Worm (Caenorhabditis elegans) whole organism, L1 larva: ENCODE measurements around the gene lag-2.

Source experiments
- C16A3.4 ChIP-seq: fragments of 150-350 bp; optimal IDR thresholded peaks from 2 replicates; lab custom pipeline; 2014; ENCODE audit warnings: missing biosample characterization, missing genetic modification characterization
- F16B12.6 ChIP-seq: fragments of 150-350 bp; optimal IDR thresholded peaks from 2 replicates; lab custom pipeline; 2014; ENCODE audit warnings: missing biosample characterization, missing genetic modification characterization
- aha-1 ChIP-seq: fragments of 150-350 bp; optimal IDR thresholded peaks from 2 replicates; lab custom pipeline; 2014; ENCODE audit warnings: missing biosample characterization, missing genetic modification characterization
- blmp-1 ChIP-seq: fragments of 150-350 bp; optimal IDR thresholded peaks from 2 replicates; lab custom pipeline; 2014; ENCODE audit warnings: missing biosample characterization, missing genetic modification characterization
- ceh-90 ChIP-seq: sonication (generic microtip); optimal IDR thresholded peaks from 2 replicates; lab custom pipeline; 2016; ENCODE audit warnings: missing genetic modification characterization, missing compliant biosample characterization
- dpl-1 ChIP-seq, 3 experiments: fragments of 150-350 bp in 2 of 3; sonication (generic microtip) in 1 of 3; optimal IDR thresholded peaks; 2 replicates each; lab custom pipeline; 2014 to 2017; ENCODE audit warnings: missing biosample characterization in 3 of 3, missing genetic modification characterization in 3 of 3, missing genetic modification reagents in 3 of 3
- dsc-1 ChIP-seq: sonication (generic microtip); optimal IDR thresholded peaks from 2 replicates; lab custom pipeline; 2016; ENCODE audit warnings: mild to moderate bottlenecking, missing genetic modification characterization, missing compliant biosample characterization
- efl-1 ChIP-seq, 4 experiments: fragments of 150-350 bp; optimal IDR thresholded peaks in 3 of 4; peaks in 1 of 4; 1 replicate in 1 of 4; 2 replicates in 3 of 4; lab custom pipeline; 2014; ENCODE audit warnings: missing biosample characterization in 2 of 4, missing genetic modification characterization in 2 of 4, missing genetic modification reagents in 2 of 4
- elt-2 ChIP-seq: sonication (generic microtip); optimal IDR thresholded peaks from 2 replicates; lab custom pipeline; 2016; ENCODE audit warnings: missing genetic modification characterization, mild to moderate bottlenecking, inconsistent platforms, missing compliant biosample characterization, missing genetic modification reagents
- elt-3 ChIP-seq, 6 experiments: fragments of 150-350 bp in 1 of 6; sonication (generic microtip); optimal IDR thresholded peaks; 2 replicates each; lab custom pipeline; 2017 to 2018; ENCODE audit warnings: missing biosample characterization in 6 of 6, missing genetic modification characterization in 6 of 6, inconsistent platforms in 1 of 6
- grh-1 ChIP-seq: fragments of 200-800 bp; sonication (Bioruptor generic); IDR thresholded peaks from 2 replicates; pipeline ENCODE4 v1.3.6; 2022; ENCODE audit warnings: missing genetic modification reagents, missing genetic modification characterization, missing compliant biosample characterization
- hlh-17 ChIP-seq: fragments of 200-800 bp; sonication (Bioruptor generic); optimal IDR thresholded peaks from 2 replicates; lab custom pipeline; 2018; ENCODE audit warnings: missing genetic modification characterization, mild to moderate bottlenecking, missing compliant biosample characterization, moderate library complexity, borderline replicate concordance
- hpl-2 ChIP-seq: fragments of 150-350 bp; optimal IDR thresholded peaks from 2 replicates; lab custom pipeline; 2014; ENCODE audit warnings: missing biosample characterization, missing genetic modification reagents, missing genetic modification characterization
- irx-1 ChIP-seq: sonication (generic microtip); optimal IDR thresholded peaks from 2 replicates; lab custom pipeline; 2016; ENCODE audit warnings: missing genetic modification characterization, missing compliant biosample characterization
- lin-14 ChIP-seq: fragments of 200-800 bp; sonication (Bioruptor generic); optimal IDR thresholded peaks from 2 replicates; lab custom pipeline; 2018; ENCODE audit warnings: mild to moderate bottlenecking, missing genetic modification characterization, moderate library complexity, missing compliant biosample characterization
- lin-15B ChIP-seq: fragments of 150-350 bp; sonication (generic microtip); optimal IDR thresholded peaks from 3 replicates; lab custom pipeline; 2014; ENCODE audit warnings: missing biosample characterization, missing genetic modification characterization
- lin-35 ChIP-seq, 2 experiments: fragments of 150-350 bp; optimal IDR thresholded peaks; 2 replicates each; lab custom pipeline; 2014; ENCODE audit warnings: missing biosample characterization in 2 of 2, missing genetic modification characterization in 2 of 2, missing genetic modification reagents in 2 of 2
- lin-39 ChIP-seq: fragments of 150-350 bp; optimal IDR thresholded peaks from 2 replicates; lab custom pipeline; 2014; ENCODE audit warnings: missing biosample characterization, missing genetic modification reagents, missing genetic modification characterization
- lsy-2 ChIP-seq, 2 experiments: fragments of 150-350 bp; optimal IDR thresholded peaks; 2 replicates each; lab custom pipeline; 2014; ENCODE audit warnings: missing biosample characterization in 2 of 2, missing genetic modification characterization in 2 of 2
- mep-1 ChIP-seq: fragments of 150-350 bp; optimal IDR thresholded peaks from 2 replicates; lab custom pipeline; 2014; ENCODE audit warnings: missing biosample characterization, missing genetic modification characterization
- nhr-11 ChIP-seq: fragments of 150-350 bp; optimal IDR thresholded peaks from 2 replicates; lab custom pipeline; 2014; ENCODE audit warnings: missing biosample characterization, missing genetic modification characterization
- nhr-19 ChIP-seq: fragments of 200-800 bp; sonication (Bioruptor generic); conservative IDR thresholded peaks from 2 replicates; pipeline ENCODE4 v1.3.6; 2022; ENCODE audit warnings: missing genetic modification characterization, missing compliant biosample characterization
- nhr-20 ChIP-seq: sonication (generic microtip); optimal IDR thresholded peaks from 2 replicates; lab custom pipeline; 2016; ENCODE audit warnings: mild to moderate bottlenecking, missing genetic modification characterization, missing compliant biosample characterization
- nhr-47 ChIP-seq: sonication (generic microtip); optimal IDR thresholded peaks from 2 replicates; lab custom pipeline; 2016; ENCODE audit warnings: mild to moderate bottlenecking, missing genetic modification characterization, moderate library complexity, missing compliant biosample characterization
- nhr-71 ChIP-seq: sonication (generic microtip); optimal IDR thresholded peaks from 2 replicates; lab custom pipeline; 2016; ENCODE audit warnings: mild to moderate bottlenecking, missing genetic modification characterization, moderate library complexity, missing compliant biosample characterization
- nhr-76 ChIP-seq: sonication (generic microtip); optimal IDR thresholded peaks from 2 replicates; lab custom pipeline; 2017; ENCODE audit warnings: missing biosample characterization, missing genetic modification characterization
- nhr-85 ChIP-seq: sonication (generic microtip); peaks from one replicate; lab custom pipeline; 2016; ENCODE audit warnings: missing genetic modification characterization, inconsistent platforms, missing compliant biosample characterization
- pax-3 ChIP-seq: fragments of 200-800 bp; sonication (Bioruptor generic); optimal IDR thresholded peaks from 2 replicates; lab custom pipeline; 2018; ENCODE audit warnings: mild to moderate bottlenecking, missing genetic modification characterization, moderate library complexity, missing compliant biosample characterization
- skn-1 ChIP-seq: fragments of 150-350 bp; optimal IDR thresholded peaks from 2 replicates; lab custom pipeline; 2014; ENCODE audit warnings: missing biosample characterization, missing genetic modification characterization
- snu-23 ChIP-seq: sonication (generic microtip); optimal IDR thresholded peaks from 2 replicates; lab custom pipeline; 2016; ENCODE audit warnings: missing genetic modification characterization, missing compliant biosample characterization
- sup-37 ChIP-seq: fragments of 200-800 bp; sonication (Bioruptor generic); optimal IDR thresholded peaks from 2 replicates; lab custom pipeline; 2018; ENCODE audit warnings: mild to moderate bottlenecking, missing genetic modification characterization, missing compliant biosample characterization
- tbx-2 ChIP-seq: sonication (generic microtip); optimal IDR thresholded peaks from 2 replicates; lab custom pipeline; 2016; ENCODE audit warnings: missing genetic modification characterization, missing compliant biosample characterization
- tlp-1 ChIP-seq: fragments of 150-350 bp; optimal IDR thresholded peaks from 2 replicates; lab custom pipeline; 2014; ENCODE audit warnings: missing biosample characterization, missing genetic modification characterization
- unc-130 ChIP-seq: fragments of 150-350 bp; optimal IDR thresholded peaks from 2 replicates; lab custom pipeline; 2017; ENCODE audit warnings: missing biosample characterization, missing genetic modification characterization, inconsistent platforms
- unc-86 ChIP-seq: sonication (generic microtip); optimal IDR thresholded peaks from 2 replicates; lab custom pipeline; 2016; ENCODE audit warnings: missing genetic modification characterization, missing compliant biosample characterization
- zag-1 ChIP-seq: fragments of 150-350 bp; optimal IDR thresholded peaks from 2 replicates; lab custom pipeline; 2014; ENCODE audit warnings: missing biosample characterization, missing genetic modification characterization
- ztf-11 ChIP-seq, 2 experiments: sonication (generic microtip); optimal IDR thresholded peaks; 2 replicates each; lab custom pipeline; 2016 to 2017; ENCODE audit warnings: missing genetic modification characterization in 2 of 2, missing biosample characterization in 1 of 2, missing compliant biosample characterization in 1 of 2

lag-2 gene

DNA sequence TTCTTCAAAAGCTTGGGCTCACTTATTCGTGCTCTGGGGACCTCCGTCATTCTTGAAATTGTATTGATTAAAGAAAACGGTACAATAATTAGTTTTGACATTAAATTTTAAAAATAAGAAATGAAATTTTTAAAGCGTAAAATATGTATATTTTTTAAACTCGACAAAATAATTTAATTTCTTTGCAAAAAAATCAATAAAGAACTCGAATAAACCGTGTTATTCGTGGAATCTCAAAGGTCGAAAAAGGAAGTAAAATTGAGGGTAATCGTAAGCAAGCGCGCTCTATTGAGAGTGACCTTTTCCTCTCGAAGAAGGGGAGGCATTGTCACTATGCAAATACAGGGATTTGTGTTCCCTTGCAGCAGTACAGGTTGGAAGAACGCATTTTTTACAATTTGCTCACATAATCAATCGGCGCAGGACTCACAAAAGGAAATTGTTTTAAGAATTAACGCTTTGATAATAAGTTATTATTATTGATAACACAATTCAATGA lies 6.9 kb downstream of the lag-2 start, which contains the start of gene Y73C8B.2:
Gene Y73C8B.2, minus strand, starts transcription at position 51 of the 499 bp plus-strand sequence.
- peak; percentile 19 to 59 for TF ChIP-seq lin-35 (GFP tag; optimal IDR thresholded peaks at IDR 0.05; lab: Kevin White, UChicago)
- TF ChIP-seq C16A3.4 (tag; lab: Kevin White, UChicago) = peak; percentile 22
- TF ChIP-seq skn-1 (tag; lab: Kevin White, UChicago) = peak; percentile 11
- TF ChIP-seq elt-2 (tag; lab: Kevin White, UChicago) = no peak
- peak; percentile 17 to 35 for TF ChIP-seq efl-1 (optimal IDR thresholded peaks at IDR 0.05; lab: Kevin White, UChicago)
- peak; percentile 31 to 45 for TF ChIP-seq efl-1 (GFP tag; optimal IDR thresholded peaks at IDR 0.05 in 1 of 2; lab: Kevin White, UChicago)
- peak in 1 of 3 experiments; percentile 67 for TF ChIP-seq dpl-1 (GFP tag; optimal IDR thresholded peaks at IDR 0.05; lab: Kevin White, UChicago)
- peak; percentile 45 for TF ChIP-seq nhr-85
- peak; percentile 28 for TF ChIP-seq tbx-2 (tag; lab: Kevin White, UChicago)
- TF ChIP-seq blmp-1 = peak; percentile 42
- peak; percentile 39 for TF ChIP-seq nhr-71
- no peak for TF ChIP-seq unc-86 (tag; lab: Kevin White, UChicago)
- peak; percentile 45 for TF ChIP-seq mep-1 (tag; lab: Kevin White, UChicago)
- TF ChIP-seq unc-130 (tag; lab: Kevin White, UChicago) = no peak
- TF ChIP-seq nhr-47 (tag; lab: Kevin White, UChicago) = peak; percentile 9
- peak; percentile 23 for TF ChIP-seq lin-15B (tag; lab: Kevin White, UChicago)
- TF ChIP-seq nhr-76 (tag; lab: Kevin White, UChicago) = no peak
- peak; percentile 28 for TF ChIP-seq snu-23 (GFP tag; lab: Kevin White, UChicago)
- TF ChIP-seq tlp-1 (tag; lab: Kevin White, UChicago) = no peak
- no peak for TF ChIP-seq nhr-11 (tag; lab: Kevin White, UChicago)
- TF ChIP-seq nhr-20 (tag; lab: Kevin White, UChicago) = peak; percentile 31
- no peak for TF ChIP-seq F16B12.6 (tag; lab: Kevin White, UChicago)
- TF ChIP-seq lsy-2 (tag; optimal IDR thresholded peaks at IDR 0.05; lab: Kevin White, UChicago) = peak in 1 of 2 experiments; percentile 45
- no peak for TF ChIP-seq elt-3 (tag; optimal IDR thresholded peaks at IDR 0.05; lab: Kevin White, UChicago)
- peak; percentile 3 for TF ChIP-seq irx-1 (tag; lab: Kevin White, UChicago)
- peak; percentile 76 for TF ChIP-seq lin-14
- TF ChIP-seq hpl-2 (GFP tag; lab: Kevin White, UChicago) = no peak
- TF ChIP-seq, all 84 proteins: peak for 17

- TF ChIP-seq ztf-11 (tag; optimal IDR thresholded peaks at IDR 0.05; lab: Kevin White, UChicago) (no peak), dsc-1 (no peak), hlh-17 (GFP tag; lab: Kevin White, UChicago) (no peak), F16B12.6 (tag; lab: Kevin White, UChicago) (no peak), nhr-19 (GFP tag; lab: Robert Waterston, UW) (no peak), nhr-71 (no peak), lin-39 (tag; lab: Kevin White, UChicago) (no peak), lsy-2 (tag; optimal IDR thresholded peaks at IDR 0.05; lab: Kevin White, UChicago) (no peak), C16A3.4 (tag; lab: Kevin White, UChicago) (no peak), zag-1 (no peak), sup-37 (GFP tag; lab: Kevin White, UChicago) (no peak), skn-1 (tag; lab: Kevin White, UChicago) (no peak), nhr-11 (tag; lab: Kevin White, UChicago) (no peak), elt-2 (tag; lab: Kevin White, UChicago) (no peak)
Observed at ce11 chrV:3195814-3196213, 7.7 kb downstream of the lag-2 start.

ce11 chrV:3196832-3197329 lies 8.7 kb downstream of the lag-2 start, which contains the start of the genes Y73C8B.1 and Y73C8B.5:
Gene Y73C8B.1, minus strand, starts transcription at chrV:3196882.
Gene Y73C8B.5, plus strand, starts transcription at chrV:3197268.
- no peak for TF ChIP-seq lin-14
- TF ChIP-seq aha-1 (tag; lab: Kevin White, UChicago) = no peak
- TF ChIP-seq grh-1 (GFP tag; lab: Robert Waterston, UW) = peak; percentile 61
- TF ChIP-seq nhr-71 = peak; percentile 29
- no peak for TF ChIP-seq ceh-90 (tag; lab: Kevin White, UChicago)
- no peak for TF ChIP-seq pax-3 (tag; lab: Kevin White, UChicago)
- TF ChIP-seq lin-35 (GFP tag; optimal IDR thresholded peaks at IDR 0.05; lab: Kevin White, UChicago) = peak in 1 of 2 experiments; percentile 45
- TF ChIP-seq nhr-20 (tag; lab: Kevin White, UChicago) = peak; percentile 33
- peak; percentile 42 for TF ChIP-seq nhr-11 (tag; lab: Kevin White, UChicago)
- TF ChIP-seq snu-23 (GFP tag; lab: Kevin White, UChicago) = peak; percentile 8
- peak; percentile 2 for TF ChIP-seq nhr-85
